Worm (Caenorhabditis elegans) whole organism, midembryonic: Measurements from ENCODE around the gene tftc-5.

Experiments
- cog-1 ChIP-seq: sonication (generic microtip); optimal IDR thresholded peaks from 2 replicates; lab custom pipeline; 2016; ENCODE audit warnings: missing genetic modification characterization, missing compliant biosample characterization
- flt-1 ChIP-seq: fragments of 200-800 bp; sonication (Bioruptor generic); IDR thresholded peaks from 2 replicates; pipeline ENCODE4 v1.3.6; 2022; ENCODE audit warnings: missing genetic modification characterization, missing compliant biosample characterization
- med-1 ChIP-seq: sonication (generic microtip); optimal IDR thresholded peaks from 2 replicates; lab custom pipeline; 2017; ENCODE audit warnings: missing genetic modification characterization, mild to moderate bottlenecking, missing compliant biosample characterization, antibody characterized with exemption, missing genetic modification reagents; ENCODE audit not compliant: insufficient read depth
- ztf-23 ChIP-seq: fragments of 200-800 bp; sonication (Bioruptor generic); IDR thresholded peaks from 2 replicates; pipeline ENCODE4 v1.3.6; 2022; ENCODE audit warnings: missing genetic modification reagents, missing genetic modification characterization, missing compliant biosample characterization
- ztf-29 ChIP-seq: fragments of 200-800 bp; sonication (Bioruptor generic); IDR thresholded peaks from 2 replicates; pipeline ENCODE4 v1.3.6; 2022; ENCODE audit warnings: missing genetic modification reagents, missing genetic modification characterization, missing compliant biosample characterization

- TF ChIP-seq ztf-23 (GFP tag; lab: Robert Waterston, UW) (no peak), med-1 (GFP tag; lab: Kevin White, UChicago) (no peak), ztf-29 (GFP tag; lab: Robert Waterston, UW) (no peak), cog-1 (no peak), flt-1 (GFP tag; lab: Robert Waterston, UW) (no peak)
Observed at ce11 chrIII:3992089-3992488, 29.9 kb upstream of the tftc-5 start, which contains the start of gene glb-11.
